Worm (Caenorhabditis elegans) whole organism, L3 larva: Measurements from ENCODE around the gene set-4.

Experiments used
- R02D3.7 ChIP-seq: fragments of 150-350 bp; optimal IDR thresholded peaks from 2 replicates; lab custom pipeline; 2014; ENCODE audit warnings: missing biosample characterization, missing genetic modification characterization
- ZK546.5 ChIP-seq: sonication (generic microtip); optimal IDR thresholded peaks from 2 replicates; lab custom pipeline; 2017; ENCODE audit warnings: missing biosample characterization, missing genetic modification characterization
- aly-2 ChIP-seq: fragments of 150-350 bp; optimal IDR thresholded peaks from 2 replicates; lab custom pipeline; 2014; ENCODE audit warnings: missing biosample characterization, missing genetic modification characterization
- ama-1 ChIP-seq: fragments of 150-350 bp; optimal IDR thresholded peaks from 2 replicates; lab custom pipeline; 2018
- ceh-16 ChIP-seq: sonication (generic microtip); optimal IDR thresholded peaks from 2 replicates; lab custom pipeline; 2017; ENCODE audit warnings: missing biosample characterization, missing genetic modification characterization
- ceh-28 ChIP-seq: fragments of 150-350 bp; optimal IDR thresholded peaks from 2 replicates; lab custom pipeline; 2014; ENCODE audit warnings: missing biosample characterization, missing genetic modification reagents, missing genetic modification characterization
- ceh-82 ChIP-seq: fragments of 150-350 bp; optimal IDR thresholded peaks from 2 replicates; lab custom pipeline; 2014; ENCODE audit warnings: missing biosample characterization, missing genetic modification characterization
- ceh-9 ChIP-seq: sonication (generic microtip); optimal IDR thresholded peaks from 2 replicates; lab custom pipeline; 2018; ENCODE audit warnings: missing biosample characterization, missing genetic modification characterization
- daf-12 ChIP-seq: fragments of 150-350 bp; optimal IDR thresholded peaks from 2 replicates; lab custom pipeline; 2014; ENCODE audit warnings: missing biosample characterization, missing genetic modification reagents, missing genetic modification characterization
- egl-27 ChIP-seq: sonication (generic microtip); optimal IDR thresholded peaks from 4 replicates; lab custom pipeline; 2017; ENCODE audit warnings: missing biosample characterization, missing genetic modification reagents, missing genetic modification characterization
- egl-5 ChIP-seq: fragments of 150-350 bp; optimal IDR thresholded peaks from 2 replicates; lab custom pipeline; 2017; ENCODE audit warnings: missing biosample characterization, missing genetic modification reagents, missing genetic modification characterization, inconsistent platforms
- elt-1 ChIP-seq: fragments of 150-350 bp; optimal IDR thresholded peaks from 2 replicates; lab custom pipeline; 2014; ENCODE audit warnings: missing biosample characterization, missing genetic modification characterization
- elt-2 ChIP-seq: sonication (generic microtip); optimal IDR thresholded peaks from 2 replicates; lab custom pipeline; 2016; ENCODE audit warnings: missing genetic modification reagents, mild to moderate bottlenecking, missing genetic modification characterization, missing compliant biosample characterization
- elt-3 ChIP-seq, 3 experiments: fragments of 150-350 bp in 1 of 3; sonication (generic microtip) in 2 of 3; optimal IDR thresholded peaks; 2 replicates in 2 of 3; 4 replicates in 1 of 3; lab custom pipeline; 2014 to 2017; ENCODE audit warnings: missing biosample characterization in 3 of 3, missing genetic modification characterization in 3 of 3
- eor-1 ChIP-seq, 2 experiments: fragments of 150-350 bp; optimal IDR thresholded peaks; 2 replicates each; lab custom pipeline; 2014 to 2018; ENCODE audit warnings: missing biosample characterization in 2 of 2, missing genetic modification characterization in 2 of 2
- fkh-10 ChIP-seq: sonication (generic microtip); optimal IDR thresholded peaks from 2 replicates; lab custom pipeline; 2017; ENCODE audit warnings: missing biosample characterization, missing genetic modification reagents, missing genetic modification characterization
- fkh-2 ChIP-seq: fragments of 150-350 bp; optimal IDR thresholded peaks from 2 replicates; lab custom pipeline; 2014; ENCODE audit warnings: missing biosample characterization, missing genetic modification reagents, missing genetic modification characterization
- fos-1 ChIP-seq: fragments of 150-350 bp; optimal IDR thresholded peaks from 2 replicates; lab custom pipeline; 2014; ENCODE audit warnings: missing biosample characterization, missing genetic modification characterization
- hmg-11 ChIP-seq: sonication (generic microtip); optimal IDR thresholded peaks from 2 replicates; lab custom pipeline; 2016; ENCODE audit warnings: missing genetic modification characterization, missing compliant biosample characterization
- jun-1 ChIP-seq: fragments of 150-350 bp; optimal IDR thresholded peaks from 2 replicates; lab custom pipeline; 2014; ENCODE audit warnings: missing biosample characterization, missing genetic modification reagents, missing genetic modification characterization
- lin-15B ChIP-seq: fragments of 150-350 bp; optimal IDR thresholded peaks from 2 replicates; lab custom pipeline; 2014; ENCODE audit warnings: missing biosample characterization, missing genetic modification characterization
- lin-39 ChIP-seq: fragments of 150-350 bp; optimal IDR thresholded peaks from 2 replicates; lab custom pipeline; 2018; ENCODE audit warnings: missing biosample characterization, missing genetic modification reagents, missing genetic modification characterization
- lsy-12 ChIP-seq: sonication (generic microtip); optimal IDR thresholded peaks from 2 replicates; lab custom pipeline; 2016; ENCODE audit warnings: mild to moderate bottlenecking, missing genetic modification characterization, missing compliant biosample characterization
- mdl-1 ChIP-seq: fragments of 150-350 bp; optimal IDR thresholded peaks from 2 replicates; lab custom pipeline; 2014; ENCODE audit warnings: missing biosample characterization, missing genetic modification characterization
- mml-1 ChIP-seq: fragments of 150-350 bp; sonication (generic microtip); optimal IDR thresholded peaks from 3 replicates; lab custom pipeline; 2014; ENCODE audit warnings: missing biosample characterization, missing genetic modification characterization
- nfya-1 ChIP-seq: sonication (generic microtip); optimal IDR thresholded peaks from 2 replicates; lab custom pipeline; 2017; ENCODE audit warnings: missing genetic modification characterization, mild to moderate bottlenecking, missing compliant biosample characterization, antibody characterized with exemption, moderate library complexity; ENCODE audit not compliant: insufficient read depth
- nhr-11 ChIP-seq: fragments of 150-350 bp; optimal IDR thresholded peaks from 2 replicates; lab custom pipeline; 2014; ENCODE audit warnings: missing biosample characterization, missing genetic modification characterization
- nhr-12 ChIP-seq: fragments of 150-350 bp; optimal IDR thresholded peaks from 2 replicates; lab custom pipeline; 2014; ENCODE audit warnings: missing biosample characterization, missing genetic modification characterization
- nhr-23 ChIP-seq: fragments of 150-350 bp; optimal IDR thresholded peaks from 2 replicates; lab custom pipeline; 2014; ENCODE audit warnings: missing biosample characterization, missing genetic modification reagents, missing genetic modification characterization
- nhr-237 ChIP-seq: fragments of 150-350 bp; optimal IDR thresholded peaks from 2 replicates; lab custom pipeline; 2014; ENCODE audit warnings: missing biosample characterization, missing genetic modification characterization
- nhr-25 ChIP-seq: sonication (generic microtip); optimal IDR thresholded peaks from 2 replicates; lab custom pipeline; 2017; ENCODE audit warnings: missing biosample characterization, missing genetic modification characterization
- nhr-28 ChIP-seq: fragments of 150-350 bp; optimal IDR thresholded peaks from 2 replicates; lab custom pipeline; 2014; ENCODE audit warnings: missing biosample characterization, missing genetic modification characterization
- nhr-43 ChIP-seq: sonication (generic microtip); optimal IDR thresholded peaks from 2 replicates; lab custom pipeline; 2016; ENCODE audit warnings: mild to moderate bottlenecking, missing genetic modification characterization, missing compliant biosample characterization; ENCODE audit not compliant: poor library complexity, severe bottlenecking
- nhr-67 ChIP-seq: fragments of 150-350 bp; optimal IDR thresholded peaks from 2 replicates; lab custom pipeline; 2014; ENCODE audit warnings: missing biosample characterization, missing genetic modification characterization
- nhr-76 ChIP-seq: fragments of 150-350 bp; sonication (generic microtip); optimal IDR thresholded peaks from 5 replicates; lab custom pipeline; 2014; ENCODE audit warnings: missing biosample characterization, missing genetic modification characterization
- nhr-77 ChIP-seq: fragments of 150-350 bp; optimal IDR thresholded peaks from 2 replicates; lab custom pipeline; 2014; ENCODE audit warnings: missing biosample characterization, missing genetic modification characterization
- pha-4 ChIP-seq: fragments of 150-350 bp; optimal IDR thresholded peaks from 2 replicates; lab custom pipeline; 2014; ENCODE audit warnings: missing biosample characterization, missing genetic modification reagents, missing genetic modification characterization
- pqm-1 ChIP-seq: fragments of 150-350 bp; optimal IDR thresholded peaks from 2 replicates; lab custom pipeline; 2017; ENCODE audit warnings: missing biosample characterization, missing genetic modification characterization, inconsistent platforms
- sea-2 ChIP-seq: fragments of 150-350 bp; sonication (generic microtip); optimal IDR thresholded peaks from 4 replicates; lab custom pipeline; 2014; ENCODE audit warnings: missing biosample characterization, missing genetic modification reagents, missing genetic modification characterization
- skn-1 ChIP-seq: fragments of 150-350 bp; optimal IDR thresholded peaks from 2 replicates; lab custom pipeline; 2014; ENCODE audit warnings: missing biosample characterization, missing genetic modification characterization
- snpc-4 ChIP-seq: fragments of 150-350 bp; optimal IDR thresholded peaks from 2 replicates; lab custom pipeline; 2014; ENCODE audit warnings: missing biosample characterization, missing genetic modification characterization
- tbx-2 ChIP-seq: sonication (generic microtip); optimal IDR thresholded peaks from 2 replicates; lab custom pipeline; 2016; ENCODE audit warnings: mild to moderate bottlenecking, missing genetic modification characterization, missing compliant biosample characterization
- unc-39 ChIP-seq: sonication (generic microtip); optimal IDR thresholded peaks from 4 replicates; lab custom pipeline; 2017; ENCODE audit warnings: missing biosample characterization, missing genetic modification characterization
- unc-62 ChIP-seq: fragments of 150-350 bp; sonication (generic microtip); optimal IDR thresholded peaks from 4 replicates; lab custom pipeline; 2014; ENCODE audit warnings: missing biosample characterization, missing genetic modification reagents, missing genetic modification characterization
- zag-1 ChIP-seq: fragments of 150-350 bp; optimal IDR thresholded peaks from 2 replicates; lab custom pipeline; 2014; ENCODE audit warnings: missing biosample characterization, missing genetic modification characterization
- ztf-11 ChIP-seq: fragments of 150-350 bp; optimal IDR thresholded peaks from 2 replicates; lab custom pipeline; 2014; ENCODE audit warnings: missing biosample characterization, missing genetic modification characterization
- ztf-4 ChIP-seq: fragments of 150-350 bp; optimal IDR thresholded peaks from 2 replicates; lab custom pipeline; 2014; ENCODE audit warnings: missing biosample characterization, missing genetic modification characterization

The set-4 gene

ce11 chrII:6347341-6348118, 16.4 kb upstream of the set-4 start, which contains the start of gene lgg-1:
Gene lgg-1 (minus strand): TSS chrII:6347719.
- TF ChIP-seq nhr-77 (tag; lab: Kevin White, UChicago): no peak
- no peak for TF ChIP-seq ztf-11 (tag; lab: Kevin White, UChicago)
- TF ChIP-seq ztf-4: no peak
- peak; percentile 71 for TF ChIP-seq pha-4
- TF ChIP-seq unc-62 (GFP tag; lab: Kevin White, UChicago): no peak
- no peak for TF ChIP-seq elt-3 (tag; optimal IDR thresholded peaks at IDR 0.05; lab: Kevin White, UChicago)
- TF ChIP-seq nhr-28: no peak
- no peak for TF ChIP-seq eor-1 (tag; optimal IDR thresholded peaks at IDR 0.05; lab: Kevin White, UChicago)
- peak; percentile 73 for TF ChIP-seq nfya-1 (tag; lab: Kevin White, UChicago)
- peak; percentile 98 for TF ChIP-seq ama-1
- no peak for TF ChIP-seq pqm-1
- no peak for TF ChIP-seq aly-2 (tag; lab: Kevin White, UChicago)
- no peak for TF ChIP-seq nhr-237
- TF ChIP-seq elt-1 (tag; lab: Kevin White, UChicago): no peak
- TF ChIP-seq nhr-76: no peak
- TF ChIP-seq zag-1: no peak
- TF ChIP-seq egl-5 (tag; lab: Kevin White, UChicago): peak; percentile 29
- peak; percentile 63 for TF ChIP-seq nhr-43 (tag; lab: Kevin White, UChicago)
- no peak for TF ChIP-seq mml-1 (tag; lab: Kevin White, UChicago)
- TF ChIP-seq ceh-16 (tag; lab: Kevin White, UChicago): no peak
- TF ChIP-seq fkh-2 (tag; lab: Kevin White, UChicago): no peak
- peak; percentile 9 for TF ChIP-seq nhr-23
- peak; percentile 83 for TF ChIP-seq nhr-25 (tag; lab: Kevin White, UChicago)
- TF ChIP-seq lin-39 (tag; lab: Kevin White, UChicago): peak; percentile 40
- no peak for TF ChIP-seq ZK546.5 (tag; lab: Kevin White, UChicago)
- TF ChIP-seq daf-12 (tag; lab: Kevin White, UChicago): no peak
- no peak for TF ChIP-seq sea-2
- TF ChIP-seq unc-39 (tag; lab: Kevin White, UChicago): no peak
- TF ChIP-seq ceh-28 (tag; lab: Kevin White, UChicago): peak; percentile 74
- TF ChIP-seq nhr-12 (tag; lab: Kevin White, UChicago): no peak
- TF ChIP-seq nhr-11 (tag; lab: Kevin White, UChicago): no peak
- TF ChIP-seq fkh-10 (GFP tag; lab: Kevin White, UChicago): no peak
- no peak for TF ChIP-seq elt-2 (tag; lab: Kevin White, UChicago)
- TF ChIP-seq hmg-11 (tag; lab: Kevin White, UChicago): no peak
- peak; percentile 10 for TF ChIP-seq mdl-1
- no peak for TF ChIP-seq nhr-67 (tag; lab: Kevin White, UChicago)
- peak; percentile 30 for TF ChIP-seq lin-15B (tag; lab: Kevin White, UChicago)
- peak; percentile 4 for TF ChIP-seq snpc-4 (tag; lab: Kevin White, UChicago)
- TF ChIP-seq fos-1: no peak
- TF ChIP-seq jun-1 (tag; lab: Kevin White, UChicago): peak; percentile 70
- TF ChIP-seq ceh-82 (tag; lab: Kevin White, UChicago): no peak
- TF ChIP-seq egl-27 (tag; lab: Kevin White, UChicago): no peak
- TF ChIP-seq R02D3.7 (tag; lab: Kevin White, UChicago): no peak
- no peak for TF ChIP-seq ceh-9 (tag; lab: Kevin White, UChicago)
- no peak for TF ChIP-seq skn-1 (tag; lab: Kevin White, UChicago)
- peak; percentile 60 for TF ChIP-seq lsy-12 (tag; lab: Kevin White, UChicago)
- no peak for TF ChIP-seq tbx-2 (tag; lab: Kevin White, UChicago)
